Worm (Caenorhabditis elegans) whole organism, L1 larva: ENCODE results near the gene rab-1.
"Not testable (repeated sequence)": the region's sequence is repeated elsewhere in the genome, so short reads cannot be mapped to it uniquely, and the experiment has no call there.

Experiments
- C04F5.9 ChIP-seq: sonication (generic microtip); optimal IDR thresholded peaks from 2 replicates; lab custom pipeline; 2016; ENCODE audit warnings: missing genetic modification characterization, missing compliant biosample characterization
- lin-13 ChIP-seq: fragments of 150-350 bp; optimal IDR thresholded peaks from 2 replicates; lab custom pipeline; 2014; ENCODE audit warnings: missing biosample characterization, missing genetic modification reagents, missing genetic modification characterization
- lin-39 ChIP-seq: fragments of 150-350 bp; optimal IDR thresholded peaks from 2 replicates; lab custom pipeline; 2014; ENCODE audit warnings: missing biosample characterization, missing genetic modification reagents, missing genetic modification characterization
- mab-9 ChIP-seq: fragments of 200-800 bp; sonication (Bioruptor generic); IDR thresholded peaks from 2 replicates; pipeline ENCODE4 v1.3.6; 2022; ENCODE audit warnings: missing genetic modification reagents, missing genetic modification characterization, missing compliant biosample characterization
- nhr-20 ChIP-seq: sonication (generic microtip); optimal IDR thresholded peaks from 2 replicates; lab custom pipeline; 2016; ENCODE audit warnings: mild to moderate bottlenecking, missing genetic modification characterization, missing compliant biosample characterization
- pag-3 ChIP-seq: sonication (generic microtip); optimal IDR thresholded peaks from 2 replicates; lab custom pipeline; 2017; ENCODE audit warnings: missing genetic modification characterization, mild to moderate bottlenecking, missing compliant biosample characterization, antibody characterized with exemption, borderline replicate concordance; ENCODE audit not compliant: insufficient read depth
- snpc-4 ChIP-seq: fragments of 150-350 bp; optimal IDR thresholded peaks from 2 replicates; lab custom pipeline; 2014; ENCODE audit warnings: missing biosample characterization, missing genetic modification characterization
- sptf-1 ChIP-seq: fragments of 150-350 bp; optimal IDR thresholded peaks from 2 replicates; lab custom pipeline; 2014; ENCODE audit warnings: missing biosample characterization, missing genetic modification characterization

- not testable (repeated sequence) for TF ChIP-seq nhr-20 (tag; lab: Kevin White, UChicago); snpc-4 (tag; lab: Kevin White, UChicago); lin-39 (tag; lab: Kevin White, UChicago); C04F5.9; lin-13 (GFP tag; lab: Kevin White, UChicago); mab-9 (GFP tag; lab: Robert Waterston, UW); sptf-1 (tag; lab: Kevin White, UChicago); pag-3 (tag; lab: Kevin White, UChicago)
Measured at ce11 chrV:1257054-1257453, 6.7 kb downstream of the rab-1 start.
